Fruit fly (Drosophila melanogaster): Measurements from ENCODE around the gene CheB38b.

The CheB38b gene

DNA sequence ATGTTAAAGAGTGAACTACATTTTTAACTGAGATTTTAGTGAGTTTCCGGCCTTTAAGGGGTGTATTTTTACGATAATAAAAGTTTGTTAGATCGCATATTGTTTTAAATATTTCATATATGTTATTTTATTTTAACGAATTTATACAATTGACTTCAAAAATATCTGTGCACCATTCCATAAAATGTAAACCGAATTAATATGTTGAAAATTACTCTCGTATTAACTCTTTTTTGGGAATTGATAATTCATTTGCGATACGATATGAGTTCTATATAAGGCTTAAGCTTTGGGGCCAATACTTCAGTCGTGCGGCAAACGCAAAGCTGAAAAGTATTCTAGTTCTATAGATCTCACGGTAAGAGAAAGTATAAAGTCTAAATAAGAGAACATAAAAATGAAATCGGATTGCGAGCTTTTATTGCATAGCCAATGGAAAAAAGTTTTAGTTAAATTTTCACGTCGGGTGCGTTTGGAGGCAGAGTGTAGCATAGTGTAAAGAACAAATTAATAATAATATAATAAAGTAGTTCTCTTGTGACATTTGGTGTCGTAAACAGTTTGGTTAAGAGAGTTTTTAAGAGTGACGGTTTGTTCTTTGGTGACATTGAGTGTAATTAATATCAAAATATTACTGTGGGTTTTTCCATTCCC is 7.2 kb upstream of the CheB38b start:
- TF ChIP-seq toe (GFP tag; optimal IDR thresholded peaks at IDR 0.05) (no peak), kay (GFP tag; ENCODE audit: borderline replicate concordance) (peak; percentile 96), CG33017 (tag; optimal IDR thresholded peaks at IDR 0.05) (peak; percentile 6)

DNA sequence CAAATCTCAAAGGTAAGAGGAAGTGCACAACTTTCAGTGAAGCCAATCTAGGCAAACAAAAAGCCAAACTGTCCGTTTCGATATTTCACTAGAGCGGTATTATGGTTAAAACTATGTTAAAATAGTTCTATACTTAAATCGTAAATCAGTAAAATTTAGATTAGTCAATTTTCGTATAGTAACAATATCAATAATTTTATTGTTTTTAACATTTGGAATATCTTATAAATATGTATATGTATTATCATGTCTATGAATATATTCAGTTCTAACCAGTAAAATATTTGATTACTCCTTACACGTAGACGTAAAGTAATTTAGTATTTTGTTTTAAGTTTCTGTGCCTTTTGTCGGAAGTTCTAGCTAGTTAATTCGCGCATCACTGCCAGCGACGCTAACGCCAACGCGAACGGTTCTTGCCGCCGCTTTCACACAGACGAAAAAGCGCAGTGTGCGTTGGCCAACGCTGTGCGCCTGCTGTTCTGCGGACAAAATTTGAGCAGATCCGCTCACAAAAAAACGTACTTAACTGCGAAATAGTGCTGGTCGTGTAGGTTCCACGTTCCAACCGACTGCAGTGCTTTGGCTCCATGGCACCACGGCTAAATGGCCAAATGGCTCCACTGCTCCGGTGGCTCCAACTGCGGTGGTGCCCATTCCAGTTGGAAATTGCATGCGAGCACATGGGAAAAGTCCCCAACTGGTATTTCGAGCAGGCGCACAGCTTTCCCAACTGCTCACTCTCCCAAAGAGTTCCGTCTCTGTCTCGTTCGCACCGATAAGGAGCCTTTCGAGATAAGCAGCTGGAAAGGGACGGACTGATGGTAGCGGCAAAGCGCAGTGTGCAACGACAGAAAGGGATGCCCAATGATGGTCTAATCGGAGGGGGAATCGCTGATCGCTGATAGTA is 6.4 kb upstream of the CheB38b start:
- TF ChIP-seq CG14711 (tag; optimal IDR thresholded peaks at IDR 0.05) (no peak), tj (GFP tag; optimal IDR thresholded peaks at IDR 0.05) (peak; percentile 49), ovo (GFP tag; optimal IDR thresholded peaks at IDR 0.05) (peak; percentile 73), bab1 (GFP tag; optimal IDR thresholded peaks at IDR 0.05) (peak; percentile 44), CG7045 (GFP tag; optimal IDR thresholded peaks at IDR 0.05) (no peak), cnc (optimal IDR thresholded peaks at IDR 0.05) (no peak), pad (GFP tag; optimal IDR thresholded peaks at IDR 0.05) (peak; percentile 100), CG7101 (tag; optimal IDR thresholded peaks at IDR 0.05) (no peak), toe (GFP tag; optimal IDR thresholded peaks at IDR 0.05) (peak; percentile 17), Crg-1 (GFP tag; optimal IDR thresholded peaks at IDR 0.05) (no peak), Mnt (GFP tag; optimal IDR thresholded peaks at IDR 0.05) (peak; percentile 99), Clk (GFP tag; optimal IDR thresholded peaks at IDR 0.05) (no peak), CG1620 (GFP tag; optimal IDR thresholded peaks at IDR 0.05) (no peak), cic (GFP tag; optimal IDR thresholded peaks at IDR 0.05) (peak; percentile 86), kay (GFP tag; ENCODE audit: borderline replicate concordance) (peak; percentile 41), CG33017 (tag; optimal IDR thresholded peaks at IDR 0.05) (no peak), CG5204 (GFP tag; optimal IDR thresholded peaks at IDR 0.05) (no peak), CG11617 (GFP tag; optimal IDR thresholded peaks at IDR 0.05) (no peak), Hr96 (GFP tag; optimal IDR thresholded peaks at IDR 0.05) (peak; percentile 46), CG12768 (GFP tag; optimal IDR thresholded peaks at IDR 0.05) (peak; percentile 48)

dm6 chr2L:20822489-20823195 is 5.6 kb upstream of the CheB38b start, which contains the start of gene CG9331:
TSS of gene CG9331 (plus strand) at chr2L:20822828.
- TF ChIP-seq Crg-1 (GFP tag; optimal IDR thresholded peaks at IDR 0.05) (no peak), ovo (GFP tag; optimal IDR thresholded peaks at IDR 0.05) (peak; percentile 60), tj (GFP tag; optimal IDR thresholded peaks at IDR 0.05) (no peak), CG11617 (GFP tag; optimal IDR thresholded peaks at IDR 0.05) (no peak), CG5204 (GFP tag; optimal IDR thresholded peaks at IDR 0.05) (no peak), toe (GFP tag; optimal IDR thresholded peaks at IDR 0.05) (no peak), CG14711 (tag; optimal IDR thresholded peaks at IDR 0.05) (no peak), cic (GFP tag; optimal IDR thresholded peaks at IDR 0.05) (peak; percentile 51), pad (GFP tag; optimal IDR thresholded peaks at IDR 0.05) (peak; percentile 97), CG7101 (tag; optimal IDR thresholded peaks at IDR 0.05) (no peak), bab1 (GFP tag; optimal IDR thresholded peaks at IDR 0.05) (peak; percentile 57), Mnt (GFP tag; optimal IDR thresholded peaks at IDR 0.05) (peak; percentile 47), CG33017 (tag; optimal IDR thresholded peaks at IDR 0.05) (no peak), cnc (optimal IDR thresholded peaks at IDR 0.05) (no peak), Clk (GFP tag; optimal IDR thresholded peaks at IDR 0.05) (no peak), CG12768 (GFP tag; optimal IDR thresholded peaks at IDR 0.05) (no peak), CG7045 (GFP tag; optimal IDR thresholded peaks at IDR 0.05) (no peak), kay (GFP tag; ENCODE audit: borderline replicate concordance) (peak; percentile 97), Hr96 (GFP tag; optimal IDR thresholded peaks at IDR 0.05) (no peak)

DNA sequence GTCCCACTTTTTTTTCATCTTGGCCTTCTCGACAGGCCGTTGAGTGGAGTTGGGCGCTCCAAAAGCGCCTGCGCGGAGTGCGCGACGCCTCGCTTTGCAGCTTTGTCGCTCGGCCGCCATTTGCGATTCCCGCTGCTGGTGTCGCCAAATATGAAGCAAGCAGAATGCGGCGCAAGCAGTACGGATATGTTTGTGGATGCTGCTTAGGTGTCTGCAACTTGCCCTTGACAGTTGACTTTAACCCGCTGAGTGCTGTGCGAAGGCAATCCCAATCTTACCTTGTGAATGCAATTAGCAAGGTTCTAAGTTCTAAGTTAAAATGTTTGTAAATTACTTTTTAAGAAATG is 4.9 kb upstream of the CheB38b start:
- TF ChIP-seq pad (GFP tag; optimal IDR thresholded peaks at IDR 0.05) (no peak), Crg-1 (GFP tag; optimal IDR thresholded peaks at IDR 0.05) (no peak), tj (GFP tag; optimal IDR thresholded peaks at IDR 0.05) (peak; percentile 28)

- no peak for TF ChIP-seq toe (GFP tag; optimal IDR thresholded peaks at IDR 0.05)
- no peak for TF ChIP-seq CG5204 (GFP tag; optimal IDR thresholded peaks at IDR 0.05)
- TF ChIP-seq Crg-1 (GFP tag; optimal IDR thresholded peaks at IDR 0.05): no peak
- TF ChIP-seq ovo (GFP tag; optimal IDR thresholded peaks at IDR 0.05): peak; percentile 51
- TF ChIP-seq CG12768 (GFP tag; optimal IDR thresholded peaks at IDR 0.05): no peak
- peak; percentile 3 for TF ChIP-seq cic (GFP tag; optimal IDR thresholded peaks at IDR 0.05)
- TF ChIP-seq CG14711 (tag; optimal IDR thresholded peaks at IDR 0.05): no peak
- no peak for TF ChIP-seq CG11617 (GFP tag; optimal IDR thresholded peaks at IDR 0.05)
- TF ChIP-seq Hr96 (GFP tag; optimal IDR thresholded peaks at IDR 0.05): peak; percentile 38
- TF ChIP-seq bab1 (GFP tag; optimal IDR thresholded peaks at IDR 0.05): peak; percentile 54
- TF ChIP-seq kay (GFP tag; ENCODE audit: borderline replicate concordance): no peak
Observed at dm6 chr2L:20821249-20822024, 4.4 kb upstream of the CheB38b start.
